Worm (Caenorhabditis elegans): Measurements from ENCODE around the gene C24A8.5.
A peak's percentile ranks its signal among the peaks of the same experiment; 100 is the strongest.

Gene C24A8.5

ce11 chrX:4362522-4362921 lies 33.8 kb upstream of the C24A8.5 start, which contains the start of gene F14H12.7:
Gene F14H12.7, minus strand, starts transcription at chrX:4362622.
- TF ChIP-seq unc-130 (GFP tag; optimal IDR thresholded peaks at IDR 0.05) (no peak), F52B5.7 (tag; optimal IDR thresholded peaks at IDR 0.05) (no peak), lin-40 (tag; optimal IDR thresholded peaks at IDR 0.05) (no peak), athp-1 (tag; optimal IDR thresholded peaks at IDR 0.05) (no peak), rpc-1 (optimal IDR thresholded peaks at IDR 0.05) (no peak), rpc-1 (tag; optimal IDR thresholded peaks at IDR 0.05) (no peak), hlh-12 (tag; optimal IDR thresholded peaks at IDR 0.05) (no peak), ztf-28 (GFP tag; IDR thresholded peaks at IDR 0.05) (no peak), Y79H2A.3 (GFP tag; conservative IDR thresholded peaks at IDR 0.05) (no peak), tlf-1 (GFP tag; optimal IDR thresholded peaks at IDR 0.05) (no peak), bed-2 (GFP tag; IDR thresholded peaks at IDR 0.05) (no peak), xnd-1 (tag; optimal IDR thresholded peaks at IDR 0.05) (no peak), F22D6.2 (tag; optimal IDR thresholded peaks at IDR 0.05) (no peak), hsf-1 (GFP tag; IDR thresholded peaks at IDR 0.05) (no peak), madf-10 (tag; optimal IDR thresholded peaks at IDR 0.05) (no peak), mxl-1 (tag; optimal IDR thresholded peaks at IDR 0.05) (no peak), ZK185.1 (tag; optimal IDR thresholded peaks at IDR 0.05; ENCODE audit: poor library complexity, severe bottlenecking) (no peak)

DNA sequence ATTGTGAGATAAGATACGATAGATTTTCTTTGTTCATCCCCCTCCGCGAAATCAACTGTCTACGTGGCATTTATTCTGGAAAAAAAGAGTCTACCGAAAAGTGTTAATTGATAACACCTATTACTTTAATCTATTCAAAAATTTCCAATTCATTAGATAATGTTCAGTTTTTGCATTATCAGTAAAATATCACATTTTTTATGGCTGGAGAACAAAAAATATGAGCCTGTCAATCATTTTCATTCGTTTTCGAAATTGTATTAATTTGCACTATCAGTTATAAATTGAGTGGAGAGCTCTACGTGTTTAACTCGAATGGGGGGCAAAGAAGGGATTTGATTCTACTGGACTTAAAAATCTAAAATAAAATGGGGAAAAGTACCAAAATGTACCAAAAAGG lies 30.3 kb upstream of the C24A8.5 start:
- TF ChIP-seq unc-62 (GFP tag; optimal IDR thresholded peaks at IDR 0.05) (peak; percentile 8), nhr-80 (tag; optimal IDR thresholded peaks at IDR 0.05) (peak; percentile 58), F39B2.1 (GFP tag; IDR thresholded peaks at IDR 0.05) (no peak)

ce11 chrX:4357467-4357866 lies 28.8 kb upstream of the C24A8.5 start, which contains the start of gene F14H12.6:
Gene F14H12.6, minus strand, starts transcription at chrX:4357567.
- TF ChIP-seq dpff-1 (tag; optimal IDR thresholded peaks at IDR 0.05), result no peak
- TF ChIP-seq hrde-1 (tag; optimal IDR thresholded peaks at IDR 0.05; ENCODE audit: borderline replicate concordance), result no peak
- no peak for TF ChIP-seq ZK185.1 (tag; optimal IDR thresholded peaks at IDR 0.05; ENCODE audit: poor library complexity, severe bottlenecking)
- TF ChIP-seq egrh-3 (GFP tag; IDR thresholded peaks at IDR 0.05), result no peak
- no peak for TF ChIP-seq him-1 (tag; optimal IDR thresholded peaks at IDR 0.05)
- no peak for TF ChIP-seq mxl-1 (tag; optimal IDR thresholded peaks at IDR 0.05)
- TF ChIP-seq F23B12.7 (tag; optimal IDR thresholded peaks at IDR 0.05; ENCODE audit: insufficient read depth), result no peak
- no peak for TF ChIP-seq atf-7 (tag; optimal IDR thresholded peaks at IDR 0.05)
- TF ChIP-seq T07F8.4 (tag; optimal IDR thresholded peaks at IDR 0.05), result no peak
- no peak for TF ChIP-seq ccch-3 (GFP tag; optimal IDR thresholded peaks at IDR 0.05)
- TF ChIP-seq egl-44 (GFP tag; IDR thresholded peaks at IDR 0.05), result no peak
- no peak for TF ChIP-seq B0019.2 (GFP tag; conservative IDR thresholded peaks at IDR 0.05)
- no peak for TF ChIP-seq cebp-1 (GFP tag; IDR thresholded peaks at IDR 0.05)
- TF ChIP-seq cebp-1 (tag; optimal IDR thresholded peaks at IDR 0.05), result no peak
- no peak for TF ChIP-seq C17E4.6 (GFP tag; IDR thresholded peaks at IDR 0.05)
- no peak for TF ChIP-seq lin-26 (GFP tag; IDR thresholded peaks at IDR 0.05)
- no peak for TF ChIP-seq K12H6.12 (tag; optimal IDR thresholded peaks at IDR 0.05)
- no peak for TF ChIP-seq snpc-1.3 (tag; optimal IDR thresholded peaks at IDR 0.05; ENCODE audit: insufficient read depth)
- no peak for TF ChIP-seq ekl-4 (GFP tag; IDR thresholded peaks at IDR 0.05)
- TF ChIP-seq lsl-1 (GFP tag; optimal IDR thresholded peaks at IDR 0.05), result no peak

Measured in whole organism, young adult.